Fruit fly (Drosophila melanogaster) whole organism, embryonic: ENCODE results near the gene mdlc.

Experiments
- ATbp ChIP-seq: fragments of 200-800 bp; sonication (Bioruptor generic); optimal IDR thresholded peaks from 2 replicates; lab custom pipeline; 2017; ENCODE audit warnings: missing biosample characterization, mild to moderate bottlenecking, missing genetic modification characterization, missing genetic modification reagents
- Ada2b ChIP-seq: fragments of 200-800 bp; sonication (Bioruptor generic); IDR thresholded peaks from 2 replicates; pipeline ENCODE4 v1.3.6; 2022; ENCODE audit warnings: missing biosample characterization, missing genetic modification characterization
- CG10654 ChIP-seq: fragments of 200-800 bp; sonication (Bioruptor generic); optimal IDR thresholded peaks from 2 replicates; lab custom pipeline; 2016; ENCODE audit warnings: missing biosample characterization, missing genetic modification characterization
- CG12071 ChIP-seq: fragments of 200-800 bp; sonication (Bioruptor generic); optimal IDR thresholded peaks from 3 replicates; lab custom pipeline; 2018; ENCODE audit warnings: missing biosample characterization, mild to moderate bottlenecking, missing genetic modification characterization
- CG13287 ChIP-seq: fragments of 200-800 bp; sonication (Bioruptor generic); IDR thresholded peaks from 2 replicates; pipeline ENCODE4 v1.3.6; 2022; ENCODE audit warnings: missing biosample characterization, missing genetic modification characterization; ENCODE audit not compliant: partially characterized antibody
- CG13624 ChIP-seq: fragments of 200-800 bp; sonication (Bioruptor generic); optimal IDR thresholded peaks from 2 replicates; lab custom pipeline; 2016; ENCODE audit warnings: missing biosample characterization, missing genetic modification characterization
- CG13775 ChIP-seq: fragments of 200-800 bp; sonication (Bioruptor generic); optimal IDR thresholded peaks from 3 replicates; lab custom pipeline; 2017; ENCODE audit warnings: missing biosample characterization, mild to moderate bottlenecking, missing genetic modification characterization
- CG14441 ChIP-seq: fragments of 200-800 bp; sonication (Bioruptor generic); IDR thresholded peaks from 2 replicates; pipeline ENCODE4 v1.3.6; 2022; ENCODE audit warnings: missing biosample characterization, missing genetic modification characterization
- CG15696 ChIP-seq: fragments of 200-800 bp; sonication (Bioruptor generic); optimal IDR thresholded peaks from 2 replicates; lab custom pipeline; 2019; ENCODE audit warnings: missing biosample characterization, mild to moderate bottlenecking, missing genetic modification characterization, moderate library complexity
- CG18619 ChIP-seq: fragments of 200-800 bp; sonication (Bioruptor generic); optimal IDR thresholded peaks from 3 replicates; lab custom pipeline; 2017; ENCODE audit warnings: missing biosample characterization, mild to moderate bottlenecking, missing genetic modification characterization
- CG2129 ChIP-seq: fragments of 200-800 bp; sonication (Bioruptor generic); IDR thresholded peaks from 2 replicates; pipeline ENCODE4 v1.3.6; 2022; ENCODE audit warnings: missing biosample characterization, missing genetic modification characterization; ENCODE audit not compliant: partially characterized antibody
- CG2199 ChIP-seq: fragments of 200-800 bp; sonication (Bioruptor generic); IDR thresholded peaks from 3 replicates; pipeline ENCODE4 v1.3.6; 2022; ENCODE audit warnings: missing biosample characterization, missing genetic modification characterization
- CG2889 ChIP-seq: fragments of 200-800 bp; sonication (Bioruptor generic); IDR thresholded peaks from 3 replicates; pipeline ENCODE4 v1.3.6; 2022; ENCODE audit warnings: missing biosample characterization, missing genetic modification characterization
- CG33213 ChIP-seq: fragments of 200-800 bp; sonication (Bioruptor generic); optimal IDR thresholded peaks from 3 replicates; lab custom pipeline; 2016; ENCODE audit warnings: missing biosample characterization, missing genetic modification characterization
- CG34422 ChIP-seq: fragments of 200-800 bp; sonication (Bioruptor generic); IDR thresholded peaks from 3 replicates; pipeline ENCODE4 v1.3.6; 2022; ENCODE audit warnings: missing biosample characterization, missing genetic modification characterization
- CG3726 ChIP-seq: fragments of 200-800 bp; sonication (Bioruptor generic); IDR thresholded peaks from 3 replicates; pipeline ENCODE4, ENCODE4 v1.3.6; 2022; ENCODE audit warnings: missing biosample characterization, missing genetic modification characterization
- CG4854 ChIP-seq: fragments of 200-800 bp; sonication (Bioruptor generic); optimal IDR thresholded peaks from 2 replicates; lab custom pipeline; 2016; ENCODE audit warnings: missing biosample characterization, missing genetic modification characterization, inconsistent platforms
- CG5953 ChIP-seq: fragments of 200-800 bp; sonication (Bioruptor generic); IDR thresholded peaks from 2 replicates; pipeline ENCODE4 v1.3.6; 2022; ENCODE audit warnings: missing biosample characterization, missing genetic modification characterization
- CG6683 ChIP-seq: fragments of 200-800 bp; sonication (Bioruptor generic); optimal IDR thresholded peaks from 2 replicates; lab custom pipeline; 2017; ENCODE audit warnings: missing biosample characterization, mild to moderate bottlenecking, missing genetic modification characterization, missing genetic modification reagents
- CG8359 ChIP-seq: fragments of 200-800 bp; sonication (Bioruptor generic); optimal IDR thresholded peaks from 2 replicates; lab custom pipeline; 2017; ENCODE audit warnings: missing biosample characterization, mild to moderate bottlenecking, missing genetic modification characterization, borderline replicate concordance
- CkIIα-i1 ChIP-seq: fragments of 200-800 bp; sonication (Bioruptor generic); IDR thresholded peaks from 2 replicates; pipeline ENCODE4 v1.3.6; 2022; ENCODE audit warnings: missing biosample characterization, missing genetic modification characterization
- D19B ChIP-seq: fragments of 200-800 bp; sonication (Bioruptor generic); optimal IDR thresholded peaks from 2 replicates; lab custom pipeline; 2017; ENCODE audit warnings: missing biosample characterization, mild to moderate bottlenecking, missing genetic modification characterization
- Dip3 ChIP-seq: fragments of 200-800 bp; sonication (Bioruptor generic); optimal IDR thresholded peaks from 3 replicates; lab custom pipeline; 2016; ENCODE audit warnings: missing biosample characterization, missing genetic modification characterization
- Oli ChIP-seq: fragments of 200-800 bp; sonication (Bioruptor generic); optimal IDR thresholded peaks from 2 replicates; lab custom pipeline; 2018; ENCODE audit warnings: missing biosample characterization, mild to moderate bottlenecking, missing genetic modification characterization, moderate library complexity
- Stat92E ChIP-seq, 3 experiments: fragments of >200 bp in 2 of 3; fragments of 200-800 bp in 1 of 3; sonication (Bioruptor generic) in 1 of 3; optimal IDR thresholded peaks; 2 replicates each; lab custom pipeline; 2017 to 2019; ENCODE audit warnings: missing biosample characterization in 3 of 3, missing genetic modification characterization in 3 of 3, mild to moderate bottlenecking in 1 of 3, moderate library complexity in 1 of 3
- Trl ChIP-seq, 3 experiments: fragments of >200 bp in 2 of 3; fragments of 200-800 bp in 1 of 3; sonication (Bioruptor generic) in 1 of 3; optimal IDR thresholded peaks; 2 replicates in 1 of 3; 3 replicates in 2 of 3; lab custom pipeline; 2016 to 2017; ENCODE audit warnings: missing biosample characterization in 1 of 3, missing genetic modification characterization in 1 of 3
- Xbp1 ChIP-seq: fragments of 200-800 bp; sonication (Bioruptor generic); optimal IDR thresholded peaks from 3 replicates; lab custom pipeline; 2016; ENCODE audit warnings: missing biosample characterization, mild to moderate bottlenecking, missing genetic modification characterization
- abd-A ChIP-seq: fragments of 200-800 bp; sonication (Bioruptor generic); optimal IDR thresholded peaks from 3 replicates; lab custom pipeline; 2019; ENCODE audit warnings: missing biosample characterization, mild to moderate bottlenecking, missing genetic modification characterization, moderate library complexity
- amos ChIP-seq: fragments of 200-800 bp; sonication (Bioruptor generic); IDR thresholded peaks from 2 replicates; pipeline ENCODE4 v1.3.6; 2022; ENCODE audit warnings: missing biosample characterization, missing genetic modification characterization; ENCODE audit not compliant: partially characterized antibody
- ap ChIP-seq: fragments of 200-800 bp; sonication (Bioruptor generic); IDR thresholded peaks from 2 replicates; pipeline ENCODE4 v1.3.6; 2022; ENCODE audit warnings: missing biosample characterization, missing genetic modification characterization
- bsh ChIP-seq, 2 experiments: fragments of 200-800 bp; sonication (Bioruptor generic); optimal IDR thresholded peaks; 2 replicates each; lab custom pipeline; 2017 to 2018; ENCODE audit warnings: mild to moderate bottlenecking in 2 of 2, missing biosample characterization in 2 of 2, missing genetic modification characterization in 2 of 2, moderate library complexity in 1 of 2
- cas ChIP-seq: fragments of 200-800 bp; sonication (Bioruptor generic); IDR thresholded peaks from 2 replicates; pipeline ENCODE4 v1.3.6; 2022; ENCODE audit warnings: missing biosample characterization, missing genetic modification characterization
- caup ChIP-seq: fragments of 200-800 bp; sonication (Bioruptor generic); optimal IDR thresholded peaks from 3 replicates; lab custom pipeline; 2017; ENCODE audit warnings: missing biosample characterization, mild to moderate bottlenecking, missing genetic modification characterization, moderate library complexity; ENCODE audit not compliant: severe bottlenecking
- gcm2 ChIP-seq: fragments of 200-800 bp; sonication (Bioruptor generic); optimal IDR thresholded peaks from 2 replicates; lab custom pipeline; 2016; ENCODE audit warnings: missing biosample characterization, missing genetic modification characterization
- her ChIP-seq: fragments of 200-800 bp; sonication (Bioruptor generic); optimal IDR thresholded peaks from 2 replicates; lab custom pipeline; 2016; ENCODE audit warnings: missing biosample characterization, missing genetic modification characterization
- insv ChIP-seq, 2 experiments: fragments of 200-800 bp; sonication (Bioruptor generic); optimal IDR thresholded peaks; 3 replicates each; lab custom pipeline; 2016 to 2018; ENCODE audit warnings: missing biosample characterization in 2 of 2, missing genetic modification characterization in 2 of 2
- kay ChIP-seq: fragments of 200-800 bp; sonication (Bioruptor generic); optimal IDR thresholded peaks from 2 replicates; lab custom pipeline; 2016; ENCODE audit warnings: missing biosample characterization, missing genetic modification characterization
- lbe ChIP-seq: fragments of 200-800 bp; sonication (Bioruptor generic); optimal IDR thresholded peaks from 2 replicates; lab custom pipeline; 2016; ENCODE audit warnings: missing biosample characterization, mild to moderate bottlenecking, missing genetic modification characterization
- lilli ChIP-seq: fragments of 200-800 bp; sonication (Bioruptor generic); optimal IDR thresholded peaks from 3 replicates; lab custom pipeline; 2016; ENCODE audit warnings: missing biosample characterization, missing genetic modification characterization
- lmd ChIP-seq: fragments of 200-800 bp; sonication (Bioruptor generic); IDR thresholded peaks from 2 replicates; pipeline ENCODE4 v1.3.6; 2022; ENCODE audit warnings: missing biosample characterization, missing genetic modification characterization
- luna ChIP-seq: fragments of 200-800 bp; sonication (Bioruptor generic); optimal IDR thresholded peaks from 2 replicates; lab custom pipeline; 2016; ENCODE audit warnings: missing biosample characterization, missing genetic modification characterization
- nau ChIP-seq: fragments of 200-800 bp; sonication (Bioruptor generic); optimal IDR thresholded peaks from 3 replicates; lab custom pipeline; 2017; ENCODE audit warnings: missing biosample characterization, mild to moderate bottlenecking, missing genetic modification characterization, missing genetic modification reagents
- nom ChIP-seq: fragments of 200-800 bp; sonication (Bioruptor generic); optimal IDR thresholded peaks from 2 replicates; lab custom pipeline; 2017; ENCODE audit warnings: missing biosample characterization, missing genetic modification characterization, mild to moderate bottlenecking, moderate library complexity, missing genetic modification reagents
- sd ChIP-seq: fragments of 200-800 bp; sonication (Bioruptor generic); optimal IDR thresholded peaks from 3 replicates; lab custom pipeline; 2018; ENCODE audit warnings: missing biosample characterization, mild to moderate bottlenecking, missing genetic modification characterization, moderate library complexity
- slou ChIP-seq: fragments of 200-800 bp; sonication (Bioruptor generic); optimal IDR thresholded peaks from 3 replicates; lab custom pipeline; 2016; ENCODE audit warnings: missing biosample characterization, missing genetic modification characterization
- sqz ChIP-seq: fragments of 200-800 bp; sonication (Bioruptor generic); optimal IDR thresholded peaks from 3 replicates; lab custom pipeline; 2018; ENCODE audit warnings: missing biosample characterization, mild to moderate bottlenecking, missing genetic modification characterization
- ssp ChIP-seq: fragments of 200-800 bp; sonication (Bioruptor generic); IDR thresholded peaks from 2 replicates; pipeline ENCODE4 v1.3.6; 2022; ENCODE audit warnings: missing biosample characterization, missing genetic modification characterization
- twi ChIP-seq: fragments of 200-800 bp; optimal IDR thresholded peaks from 2 replicates; lab custom pipeline; 2019; ENCODE audit warnings: missing biosample characterization, mild to moderate bottlenecking, missing genetic modification characterization, moderate library complexity
- usp ChIP-seq: fragments of >200 bp; optimal IDR thresholded peaks from 2 replicates; lab custom pipeline; 2017; ENCODE audit warnings: missing biosample characterization, missing genetic modification characterization

mdlc gene

dm6 chr3R:20035887-20036286 lies 21.7 kb upstream of the mdlc start, which contains the start of gene Regnase-1 (continued):
- TF ChIP-seq Dip3 = peak; percentile 60
- TF ChIP-seq insv (GFP tag; optimal IDR thresholded peaks at IDR 0.05; lab: Kevin White, UChicago) = peak in 1 of 2 experiments; percentile 81
- peak; percentile 98 for TF ChIP-seq CG13287
- 0 out of 3 replicates have a peak, but pooled peaks have one; percentile 32 for TF ChIP-seq CG2199 (GFP tag; lab: Robert Waterston, UW)
- peak; percentile 75 for TF ChIP-seq cas (GFP tag; lab: Robert Waterston, UW)
- peak; percentile 94 for TF ChIP-seq CG13624
- TF ChIP-seq CG6683 = peak; percentile 89
- peak; percentile 92 for TF ChIP-seq CG33213
- TF ChIP-seq Stat92E (GFP tag; optimal IDR thresholded peaks at IDR 0.05; lab: Kevin White, UChicago) = no peak
- peak; percentile 87 for TF ChIP-seq CG4854 (GFP tag; lab: Kevin White, UChicago)
- peak; percentile 86 for TF ChIP-seq Xbp1 (GFP tag; lab: Kevin White, UChicago)
- TF ChIP-seq CG18619 (GFP tag; lab: Kevin White, UChicago) = peak; percentile 94
- TF ChIP-seq CG12071 (GFP tag; lab: Kevin White, UChicago) = peak; percentile 95
- TF ChIP-seq lilli (GFP tag; lab: Kevin White, UChicago) = peak; percentile 84
- TF ChIP-seq CG2129 (GFP tag; lab: Robert Waterston, UW) = peak; percentile 88
- peak; percentile 75 for TF ChIP-seq D19B (GFP tag; lab: Kevin White, UChicago)
- peak; percentile 86 for TF ChIP-seq CG10654
- TF ChIP-seq CG15696 (tag; lab: Kevin White, UChicago) = peak; percentile 60
- TF ChIP-seq usp (GFP tag; lab: Kevin White, UChicago) = no peak
- TF ChIP-seq Trl (optimal IDR thresholded peaks at IDR 0.05; lab: Kevin White, UChicago) = no peak
- TF ChIP-seq Trl (GFP tag; optimal IDR thresholded peaks at IDR 0.05; lab: Kevin White, UChicago) = peak; percentile 91
- peak; percentile 74 for TF ChIP-seq twi
- TF ChIP-seq caup (GFP tag; lab: Kevin White, UChicago) = peak; percentile 98
- peak; percentile 85 for TF ChIP-seq CG5953 (GFP tag; lab: Robert Waterston, UW)
- peak; percentile 91 for TF ChIP-seq her
- TF ChIP-seq ssp (GFP tag; lab: Robert Waterston, UW) = peak; percentile 65
- peak; percentile 98 for TF ChIP-seq amos
- peak; percentile 89 for TF ChIP-seq CG34422 (GFP tag; lab: Robert Waterston, UW)
- TF ChIP-seq slou (GFP tag; lab: Kevin White, UChicago) = peak; percentile 85
- peak in 1 of 2 experiments; percentile 90 for TF ChIP-seq bsh (GFP tag; optimal IDR thresholded peaks at IDR 0.05; lab: Kevin White, UChicago)
- no peak for TF ChIP-seq sd
- TF ChIP-seq kay (GFP tag; lab: Kevin White, UChicago) = peak; percentile 59
- peak; percentile 86 for TF ChIP-seq lbe (GFP tag; lab: Kevin White, UChicago)
- TF ChIP-seq nau (GFP tag; lab: Kevin White, UChicago) = no peak
- TF ChIP-seq CkIIα-i1 (GFP tag; lab: Robert Waterston, UW) = peak; percentile 63; the same call in 1 of the 2 replicates
- TF ChIP-seq gcm2 = peak; percentile 74
- peak; percentile 71 for TF ChIP-seq Ada2b (GFP tag; lab: Robert Waterston, UW)
- TF ChIP-seq CG8359 (GFP tag; lab: Kevin White, UChicago) = peak; percentile 86
- TF ChIP-seq abd-A = no peak
- TF ChIP-seq nom (GFP tag; lab: Kevin White, UChicago) = peak; percentile 93
- 0 out of 3 replicates have a peak, but pooled peaks have one; percentile 35 for TF ChIP-seq CG2889
- peak; percentile 89 for TF ChIP-seq luna
- TF ChIP-seq ap (GFP tag; lab: Robert Waterston, UW) = peak; percentile 79
- TF ChIP-seq lmd (GFP tag; lab: Robert Waterston, UW) = peak; percentile 67
- peak; percentile 92 for TF ChIP-seq sqz (GFP tag; lab: Kevin White, UChicago)
- TF ChIP-seq CG14441 = peak; percentile 77
- peak; percentile 76 for TF ChIP-seq Oli (tag; lab: Kevin White, UChicago)
- TF ChIP-seq ATbp = peak; percentile 94
- TF ChIP-seq CG3726 (GFP tag; lab: Robert Waterston, UW) = peak; percentile 77; the same call in 1 of the 3 replicates
- peak; percentile 95 for TF ChIP-seq CG13775 (GFP tag; lab: Kevin White, UChicago)
